Fruit fly (Drosophila melanogaster): ENCODE data around the gene CG10646.

DNA sequence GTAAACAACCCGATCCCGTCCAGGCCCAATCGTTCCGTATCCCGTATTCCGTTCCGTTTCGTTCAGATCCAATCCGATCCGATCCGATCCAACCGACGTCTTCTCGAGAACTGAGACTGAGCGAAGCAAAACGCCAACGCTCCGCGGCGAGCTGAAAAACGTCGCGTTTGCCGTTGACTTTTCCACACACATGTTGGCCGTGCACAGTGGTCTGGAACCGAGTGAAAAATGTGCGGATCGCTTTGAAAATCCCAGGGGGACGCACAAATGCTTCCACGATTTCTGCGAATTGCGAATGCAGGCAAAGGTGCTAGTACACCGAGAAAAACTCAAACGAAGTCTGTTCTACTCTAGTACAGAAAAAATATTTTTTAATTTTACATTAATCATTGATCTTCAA, 18.7 kb downstream of the CG10646 start, which contains the start of gene CG10663:
- TF ChIP-seq ttk (optimal IDR thresholded peaks at IDR 0.05) (no peak), h (optimal IDR thresholded peaks at IDR 0.05) (no peak), Sin3A (optimal IDR thresholded peaks at IDR 0.05) (no peak), insv (optimal IDR thresholded peaks at IDR 0.05) (no peak), psq (optimal IDR thresholded peaks at IDR 0.05) (no peak)

Data from Kc167 (cell line).